Worm (Caenorhabditis elegans) whole organism, L1 larva: Measurements from ENCODE around the gene pch-2.

Experiments
- blmp-1 ChIP-seq: fragments of 150-350 bp; optimal IDR thresholded peaks from 2 replicates; lab custom pipeline; 2014; ENCODE audit warnings: missing biosample characterization, missing genetic modification characterization
- ets-5 ChIP-seq: fragments of 200-800 bp; sonication (Bioruptor generic); IDR thresholded peaks from 2 replicates; pipeline ENCODE4 v1.3.6; 2022; ENCODE audit warnings: missing genetic modification characterization, missing compliant biosample characterization

ce11 chrII:8143278-8143931, 14.7 kb upstream of the pch-2 start, which contains the start of the genes ints-11 and rpl-10:
- no peak for TF ChIP-seq ets-5 (GFP tag; lab: Robert Waterston, UW)
- peak; percentile 66 for TF ChIP-seq blmp-1 (tag; lab: Kevin White, UChicago)
